Worm (Caenorhabditis elegans) whole organism, late embryonic: ENCODE data around the gene nob-1.

ENCODE experiments used
- C08G9.2 ChIP-seq: sonication (generic microtip); optimal IDR thresholded peaks from 2 replicates; lab custom pipeline; 2016; ENCODE audit warnings: mild to moderate bottlenecking, missing genetic modification characterization, moderate library complexity, missing compliant biosample characterization
- C38D4.7 ChIP-seq: fragments of 200-800 bp; sonication (Bioruptor generic); optimal IDR thresholded peaks from 2 replicates; lab custom pipeline; 2018; ENCODE audit warnings: mild to moderate bottlenecking, missing genetic modification characterization, moderate library complexity, missing compliant biosample characterization
- T23F11.4 ChIP-seq: fragments of 200-800 bp; sonication (Bioruptor generic); optimal IDR thresholded peaks from 2 replicates; lab custom pipeline; 2018; ENCODE audit warnings: mild to moderate bottlenecking, missing genetic modification characterization, missing compliant biosample characterization
- ceh-14 ChIP-seq: sonication (generic microtip); optimal IDR thresholded peaks from 2 replicates; lab custom pipeline; 2016; ENCODE audit warnings: missing genotype, missing genetic modification characterization, missing compliant biosample characterization
- ceh-19 ChIP-seq: fragments of 200-800 bp; sonication (Bioruptor generic); optimal IDR thresholded peaks from 2 replicates; lab custom pipeline; 2018; ENCODE audit warnings: mild to moderate bottlenecking, missing genetic modification characterization, missing compliant biosample characterization
- ceh-2 ChIP-seq: sonication (generic microtip); optimal IDR thresholded peaks from 2 replicates; lab custom pipeline; 2016; ENCODE audit warnings: missing genotype, missing genetic modification characterization, missing compliant biosample characterization
- ceh-22 ChIP-seq: sonication (generic microtip); optimal IDR thresholded peaks from 2 replicates; lab custom pipeline; 2017; ENCODE audit warnings: missing biosample characterization, missing genetic modification characterization
- ceh-24 ChIP-seq: sonication (generic microtip); optimal IDR thresholded peaks from 2 replicates; lab custom pipeline; 2016; ENCODE audit warnings: mild to moderate bottlenecking, missing genetic modification characterization, missing compliant biosample characterization
- ceh-30 ChIP-seq: fragments of 150-350 bp; optimal IDR thresholded peaks from 2 replicates; lab custom pipeline; 2014; ENCODE audit warnings: missing biosample characterization, missing genetic modification characterization
- ceh-34 ChIP-seq: sonication (generic microtip); optimal IDR thresholded peaks from 2 replicates; lab custom pipeline; 2016; ENCODE audit warnings: mild to moderate bottlenecking, missing genetic modification characterization, missing compliant biosample characterization
- che-1 ChIP-seq: sonication (generic microtip); optimal IDR thresholded peaks from 2 replicates; lab custom pipeline; 2016; ENCODE audit warnings: mild to moderate bottlenecking, missing genetic modification characterization, missing compliant biosample characterization
- dve-1 ChIP-seq: sonication (generic microtip); optimal IDR thresholded peaks from 2 replicates; lab custom pipeline; 2017; ENCODE audit warnings: antibody characterized with exemption, mild to moderate bottlenecking, missing genetic modification characterization, missing compliant biosample characterization
- elt-4 ChIP-seq: sonication (generic microtip); optimal IDR thresholded peaks from 2 replicates; lab custom pipeline; 2016; ENCODE audit warnings: missing genetic modification characterization, missing compliant biosample characterization
- ets-4 ChIP-seq: sonication (generic microtip); optimal IDR thresholded peaks from 2 replicates; lab custom pipeline; 2016; ENCODE audit warnings: missing genetic modification characterization, missing compliant biosample characterization
- fax-1 ChIP-seq: sonication (generic microtip); optimal IDR thresholded peaks from 2 replicates; lab custom pipeline; 2016; ENCODE audit warnings: missing genotype, missing genetic modification characterization, missing compliant biosample characterization
- fkh-6 ChIP-seq: sonication (generic microtip); optimal IDR thresholded peaks from 2 replicates; lab custom pipeline; 2016; ENCODE audit warnings: missing genetic modification characterization, missing compliant biosample characterization
- hlh-13 ChIP-seq: fragments of 200-800 bp; sonication (Bioruptor generic); optimal IDR thresholded peaks from 2 replicates; lab custom pipeline; 2018; ENCODE audit warnings: mild to moderate bottlenecking, missing genetic modification characterization, missing compliant biosample characterization
- hlh-30 ChIP-seq: sonication (generic microtip); optimal IDR thresholded peaks from 2 replicates; lab custom pipeline; 2017; ENCODE audit warnings: antibody characterized with exemption, missing genetic modification characterization, missing compliant biosample characterization; ENCODE audit not compliant: insufficient read depth
- madf-2 ChIP-seq: sonication (generic microtip); optimal IDR thresholded peaks from 2 replicates; lab custom pipeline; 2017; ENCODE audit warnings: missing genetic modification characterization, missing compliant biosample characterization
- nfya-1 ChIP-seq: sonication (generic microtip); optimal IDR thresholded peaks from 2 replicates; lab custom pipeline; 2017; ENCODE audit warnings: missing genetic modification characterization, mild to moderate bottlenecking, missing compliant biosample characterization, antibody characterized with exemption, moderate library complexity
- npax-4 ChIP-seq: sonication (generic microtip); optimal IDR thresholded peaks from 2 replicates; lab custom pipeline; 2016; ENCODE audit warnings: missing genetic modification characterization, missing compliant biosample characterization
- pax-1 ChIP-seq: fragments of 150-350 bp; optimal IDR thresholded peaks from 2 replicates; lab custom pipeline; 2014; ENCODE audit warnings: missing biosample characterization, missing genetic modification characterization
- pqm-1 ChIP-seq: sonication (generic microtip); optimal IDR thresholded peaks from 2 replicates; lab custom pipeline; 2016; ENCODE audit warnings: missing genetic modification characterization, missing compliant biosample characterization
- sox-2 ChIP-seq: fragments of 200-800 bp; sonication (Bioruptor generic); IDR thresholded peaks from 2 replicates; pipeline ENCODE4 v1.3.6; 2022; ENCODE audit warnings: missing genetic modification reagents, missing genetic modification characterization, missing compliant biosample characterization
- sox-4 ChIP-seq: sonication (generic microtip); optimal IDR thresholded peaks from 2 replicates; lab custom pipeline; 2017; ENCODE audit warnings: mild to moderate bottlenecking, missing genetic modification characterization, inconsistent platforms, missing compliant biosample characterization
- tbx-7 ChIP-seq: sonication (generic microtip); optimal IDR thresholded peaks from 2 replicates; lab custom pipeline; 2016; ENCODE audit warnings: missing genotype, missing genetic modification characterization, missing compliant biosample characterization
- ttx-3 ChIP-seq: sonication (generic microtip); optimal IDR thresholded peaks from 2 replicates; lab custom pipeline; 2016; ENCODE audit warnings: missing genetic modification reagents, missing genetic modification characterization, missing compliant biosample characterization
- unc-42 ChIP-seq: sonication (generic microtip); optimal IDR thresholded peaks from 2 replicates; lab custom pipeline; 2016; ENCODE audit warnings: missing genotype, missing genetic modification characterization, missing compliant biosample characterization
- ztf-16 ChIP-seq: sonication (generic microtip); optimal IDR thresholded peaks from 2 replicates; lab custom pipeline; 2017; ENCODE audit warnings: missing genetic modification characterization, missing compliant biosample characterization

Gene nob-1

ce11 chrIII:12037217-12037616, 46.9 kb downstream of the nob-1 start:
- TF ChIP-seq elt-4 (tag; lab: Kevin White, UChicago) = no peak
- no peak for TF ChIP-seq fax-1 (tag; lab: Kevin White, UChicago)
- no peak for TF ChIP-seq npax-4 (tag; lab: Kevin White, UChicago)
- no peak for TF ChIP-seq ceh-19
- TF ChIP-seq madf-2 (tag; lab: Kevin White, UChicago) = no peak
- TF ChIP-seq C08G9.2 = no peak
- no peak for TF ChIP-seq fkh-6 (tag; lab: Kevin White, UChicago)
- TF ChIP-seq unc-42 = no peak
- TF ChIP-seq ceh-22 (tag; lab: Kevin White, UChicago) = no peak
- no peak for TF ChIP-seq ceh-34 (tag; lab: Kevin White, UChicago)
- no peak for TF ChIP-seq ets-4 (tag; lab: Kevin White, UChicago)
- no peak for TF ChIP-seq ztf-16
- TF ChIP-seq, all 69 proteins: peak for 0

ce11 chrIII:12034311-12034710, 49.8 kb downstream of the nob-1 start:
- no peak for TF ChIP-seq T23F11.4
- no peak for TF ChIP-seq fkh-6 (tag; lab: Kevin White, UChicago)

- TF ChIP-seq nfya-1 (tag; lab: Kevin White, UChicago) = peak; percentile 54
- no peak for TF ChIP-seq C38D4.7
Measured at ce11 chrIII:12033259-12033658, 50.9 kb downstream of the nob-1 start.

ce11 chrIII:12030669-12031068, 53.4 kb downstream of the nob-1 start, which contains the start of gene Y79H2A.2:
TSS of gene Y79H2A.2 (minus strand) at chrIII:12030769.
- TF ChIP-seq che-1 (tag; lab: Kevin White, UChicago) = no peak
- TF ChIP-seq sox-4 (tag; lab: Kevin White, UChicago) = no peak
- TF ChIP-seq sox-2 = no peak
- no peak for TF ChIP-seq pax-1 (tag; lab: Kevin White, UChicago)
- no peak for TF ChIP-seq unc-42
- TF ChIP-seq ceh-14 (tag; lab: Kevin White, UChicago) = no peak
- TF ChIP-seq dve-1 (tag; lab: Kevin White, UChicago) = no peak
- no peak for TF ChIP-seq hlh-30
- TF ChIP-seq ceh-2 = no peak
- TF ChIP-seq ceh-24 = no peak
- no peak for TF ChIP-seq ceh-30 (tag; lab: Kevin White, UChicago)
- TF ChIP-seq ztf-16 = no peak

- no peak for TF ChIP-seq ttx-3 (tag; lab: Kevin White, UChicago)
- TF ChIP-seq hlh-13 (GFP tag; lab: Kevin White, UChicago) = no peak
- TF ChIP-seq tbx-7 (tag; lab: Kevin White, UChicago) = no peak
- TF ChIP-seq pqm-1 = no peak
Measured at ce11 chrIII:12028769-12029168, 55.3 kb downstream of the nob-1 start, which contains the start of gene Y79H2A.12. TSS of gene Y79H2A.12 (minus strand) at chrIII:12028869.
